Fruit fly (Drosophila melanogaster): Measurements from ENCODE around the gene CG1440.
A peak's percentile ranks its signal among the peaks of the same experiment; 100 is the strongest.

The CG1440 gene

DNA sequence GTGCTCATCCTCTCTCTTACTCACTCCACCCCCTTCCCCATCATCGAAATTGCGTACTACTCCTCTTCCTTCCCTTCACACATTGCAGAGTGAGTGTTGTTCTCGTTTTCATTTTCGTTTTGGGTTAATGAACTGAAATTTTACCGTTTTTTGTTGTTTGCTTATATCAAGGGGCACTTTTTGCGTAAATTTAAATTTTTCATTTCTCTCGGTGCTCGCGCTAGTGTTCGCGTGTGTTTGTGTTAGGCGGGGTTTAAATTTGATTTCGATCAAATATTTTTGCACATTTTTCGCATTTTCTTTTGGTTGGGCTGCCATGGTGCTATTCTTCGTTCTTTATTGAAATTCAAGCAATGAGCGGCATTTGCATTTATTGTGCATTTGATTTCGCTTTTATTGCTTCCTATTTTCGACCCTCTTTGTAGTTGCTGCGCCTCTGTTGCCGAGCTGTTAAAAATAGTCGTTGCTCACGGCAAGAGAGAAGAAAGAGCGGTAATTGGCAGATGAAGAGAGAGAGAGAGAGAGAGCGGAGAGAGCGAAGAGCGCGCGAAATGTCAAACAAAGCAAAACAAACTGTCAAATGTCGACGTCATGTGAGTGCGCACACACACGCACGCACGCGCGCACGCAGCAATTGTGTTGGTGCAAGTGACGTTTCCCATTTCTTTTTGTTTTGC is 15.9 kb upstream of the CG1440 start:
- TF ChIP-seq Dfd (GFP tag; optimal IDR thresholded peaks at IDR 0.05) (peak; percentile 99), sv (GFP tag; optimal IDR thresholded peaks at IDR 0.05) (no peak), OdsH (GFP tag; optimal IDR thresholded peaks at IDR 0.05) (peak; percentile 38), dmrt93B (GFP tag; optimal IDR thresholded peaks at IDR 0.05) (no peak), fru (GFP tag; optimal IDR thresholded peaks at IDR 0.05) (peak; percentile 45), Dif (GFP tag; optimal IDR thresholded peaks at IDR 0.05; ENCODE audit: partially characterized antibody) (peak; percentile 98), woc (GFP tag; optimal IDR thresholded peaks at IDR 0.05) (peak; percentile 45), br (GFP tag; optimal IDR thresholded peaks at IDR 0.05) (peak; percentile 28), Hr83 (GFP tag; optimal IDR thresholded peaks at IDR 0.05; ENCODE audit: poor library complexity, severe bottlenecking) (peak; percentile 44), tai (GFP tag; optimal IDR thresholded peaks at IDR 0.05) (peak; percentile 22), foxo (GFP tag; optimal IDR thresholded peaks at IDR 0.05) (peak in 1 of 2 experiments; percentile 47), dsf (GFP tag; optimal IDR thresholded peaks at IDR 0.05; ENCODE audit: borderline replicate concordance) (no peak), HLH106 (tag; optimal IDR thresholded peaks at IDR 0.05) (peak; percentile 20), h (GFP tag; optimal IDR thresholded peaks at IDR 0.05) (peak; percentile 59), Sp1 (GFP tag; optimal IDR thresholded peaks at IDR 0.05) (peak; percentile 32), ey (GFP tag; optimal IDR thresholded peaks at IDR 0.05) (peak; percentile 52), Hnf4 (GFP tag; optimal IDR thresholded peaks at IDR 0.05) (no peak), Vsx2 (GFP tag; optimal IDR thresholded peaks at IDR 0.05; ENCODE audit: partially characterized antibody) (peak; percentile 96), Myc (optimal IDR thresholded peaks at IDR 0.05) (no peak), CrebA (GFP tag; optimal IDR thresholded peaks at IDR 0.05; ENCODE audit: borderline replicate concordance) (no peak), usp (GFP tag; optimal IDR thresholded peaks at IDR 0.05) (no peak), sage (GFP tag; optimal IDR thresholded peaks at IDR 0.05) (peak; percentile 44), Mio (GFP tag; optimal IDR thresholded peaks at IDR 0.05) (no peak), rgr (GFP tag; optimal IDR thresholded peaks at IDR 0.05) (peak; percentile 48), jim (GFP tag; optimal IDR thresholded peaks at IDR 0.05) (no peak), Hr78 (GFP tag; optimal IDR thresholded peaks at IDR 0.05) (no peak), CG32264 (GFP tag; optimal IDR thresholded peaks at IDR 0.05) (no peak), brk (GFP tag; optimal IDR thresholded peaks at IDR 0.05) (no peak), N (GFP tag; optimal IDR thresholded peaks at IDR 0.05) (peak; percentile 80), psq (GFP tag; optimal IDR thresholded peaks at IDR 0.05) (peak; percentile 89), CG9705 (GFP tag; optimal IDR thresholded peaks at IDR 0.05) (no peak), dl (GFP tag; optimal IDR thresholded peaks at IDR 0.05; ENCODE audit: insufficient read depth in 1 of 2, partially characterized antibody in 2 of 2) (peak; percentile 91 to 97), Abd-B (GFP tag; optimal IDR thresholded peaks at IDR 0.05) (no peak), lola (GFP tag; optimal IDR thresholded peaks at IDR 0.05) (no peak), Rel (GFP tag; optimal IDR thresholded peaks at IDR 0.05) (no peak), Rel (tag; optimal IDR thresholded peaks at IDR 0.05) (peak; percentile 48), Jra (GFP tag; optimal IDR thresholded peaks at IDR 0.05) (peak; percentile 60), GATAd (GFP tag; optimal IDR thresholded peaks at IDR 0.05) (no peak), pan (optimal IDR thresholded peaks at IDR 0.05) (peak; percentile 78)

DNA sequence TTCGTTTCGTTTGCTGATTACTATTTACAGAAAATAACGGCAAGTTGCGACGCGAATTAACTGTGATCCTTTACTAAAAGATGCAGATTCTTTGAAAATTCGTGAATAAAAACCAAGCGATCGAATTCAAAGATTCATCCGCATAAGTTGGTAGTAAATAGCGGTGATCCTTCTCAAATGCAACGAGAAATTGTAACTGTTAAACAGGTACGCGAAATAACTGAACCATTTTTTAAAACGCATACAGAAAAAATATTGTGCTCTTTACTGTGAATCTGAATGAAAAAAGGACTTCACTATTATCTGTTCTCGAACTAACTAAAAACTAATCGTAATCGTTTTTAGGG is 15.4 kb upstream of the CG1440 start:
- TF ChIP-seq Dfd (GFP tag; optimal IDR thresholded peaks at IDR 0.05), result peak; percentile 98
- no peak for TF ChIP-seq dsf (GFP tag; optimal IDR thresholded peaks at IDR 0.05; ENCODE audit: borderline replicate concordance)

DNA sequence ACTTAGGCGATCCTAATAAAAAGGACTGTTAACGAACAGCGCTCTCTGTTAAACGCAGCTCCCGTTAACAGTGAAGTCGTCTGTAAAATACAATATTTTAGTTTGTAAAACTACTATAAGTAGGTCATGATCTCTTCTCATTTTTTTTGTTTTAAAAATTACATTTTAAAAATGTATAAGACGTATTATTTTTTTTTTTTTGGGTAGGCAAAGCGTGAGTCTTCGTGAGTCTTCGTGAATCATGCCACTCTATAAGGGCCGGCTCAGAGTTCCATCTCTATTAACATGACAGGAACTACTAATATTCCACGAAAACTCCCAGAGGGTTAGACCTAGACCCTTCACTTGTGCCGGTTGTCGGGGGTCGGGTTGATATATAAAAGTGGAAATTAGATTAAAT is 14.2 kb upstream of the CG1440 start:
- TF ChIP-seq Sp1 (GFP tag; optimal IDR thresholded peaks at IDR 0.05), result no peak
- no peak for TF ChIP-seq tai (GFP tag; optimal IDR thresholded peaks at IDR 0.05)
- TF ChIP-seq usp (GFP tag; optimal IDR thresholded peaks at IDR 0.05), result no peak
- no peak for TF ChIP-seq Mio (GFP tag; optimal IDR thresholded peaks at IDR 0.05)
- no peak for TF ChIP-seq psq (GFP tag; optimal IDR thresholded peaks at IDR 0.05)
- TF ChIP-seq dl (GFP tag; optimal IDR thresholded peaks at IDR 0.05; ENCODE audit: insufficient read depth in 1 of 2, partially characterized antibody in 2 of 2), result no peak
- TF ChIP-seq Hnf4 (GFP tag; optimal IDR thresholded peaks at IDR 0.05), result no peak
- no peak for TF ChIP-seq Dfd (GFP tag; optimal IDR thresholded peaks at IDR 0.05)
- TF ChIP-seq sage (GFP tag; optimal IDR thresholded peaks at IDR 0.05), result no peak
- TF ChIP-seq jim (GFP tag; optimal IDR thresholded peaks at IDR 0.05), result no peak
- no peak for TF ChIP-seq CG9705 (GFP tag; optimal IDR thresholded peaks at IDR 0.05)
- TF ChIP-seq pan (optimal IDR thresholded peaks at IDR 0.05), result no peak
- TF ChIP-seq dmrt93B (GFP tag; optimal IDR thresholded peaks at IDR 0.05), result no peak
- no peak for TF ChIP-seq h (GFP tag; optimal IDR thresholded peaks at IDR 0.05)
- TF ChIP-seq GATAd (GFP tag; optimal IDR thresholded peaks at IDR 0.05), result no peak
- no peak for TF ChIP-seq dsf (GFP tag; optimal IDR thresholded peaks at IDR 0.05; ENCODE audit: borderline replicate concordance)
- TF ChIP-seq br (GFP tag; optimal IDR thresholded peaks at IDR 0.05), result no peak
- no peak for TF ChIP-seq Vsx2 (GFP tag; optimal IDR thresholded peaks at IDR 0.05; ENCODE audit: partially characterized antibody)
- no peak for TF ChIP-seq ey (GFP tag; optimal IDR thresholded peaks at IDR 0.05)
- no peak for TF ChIP-seq CG32264 (GFP tag; optimal IDR thresholded peaks at IDR 0.05)

Measured in whole organism, wandering third instar larva.